Worm (Caenorhabditis elegans) whole organism, L3 larva: Measurements from ENCODE around the gene sup-10.

Experiments used
- R02D3.7 ChIP-seq: fragments of 150-350 bp; optimal IDR thresholded peaks from 2 replicates; lab custom pipeline; 2014; ENCODE audit warnings: missing biosample characterization, missing genetic modification characterization
- ZK546.5 ChIP-seq: sonication (generic microtip); optimal IDR thresholded peaks from 2 replicates; lab custom pipeline; 2017; ENCODE audit warnings: missing biosample characterization, missing genetic modification characterization
- aly-2 ChIP-seq: fragments of 150-350 bp; optimal IDR thresholded peaks from 2 replicates; lab custom pipeline; 2014; ENCODE audit warnings: missing biosample characterization, missing genetic modification characterization
- ama-1 ChIP-seq: fragments of 150-350 bp; optimal IDR thresholded peaks from 2 replicates; lab custom pipeline; 2018
- ceh-16 ChIP-seq: sonication (generic microtip); optimal IDR thresholded peaks from 2 replicates; lab custom pipeline; 2017; ENCODE audit warnings: missing biosample characterization, missing genetic modification characterization
- ceh-28 ChIP-seq: fragments of 150-350 bp; optimal IDR thresholded peaks from 2 replicates; lab custom pipeline; 2014; ENCODE audit warnings: missing biosample characterization, missing genetic modification reagents, missing genetic modification characterization
- ceh-82 ChIP-seq: fragments of 150-350 bp; optimal IDR thresholded peaks from 2 replicates; lab custom pipeline; 2014; ENCODE audit warnings: missing biosample characterization, missing genetic modification characterization
- ceh-9 ChIP-seq: sonication (generic microtip); optimal IDR thresholded peaks from 2 replicates; lab custom pipeline; 2018; ENCODE audit warnings: missing biosample characterization, missing genetic modification characterization
- daf-12 ChIP-seq: fragments of 150-350 bp; optimal IDR thresholded peaks from 2 replicates; lab custom pipeline; 2014; ENCODE audit warnings: missing biosample characterization, missing genetic modification reagents, missing genetic modification characterization
- egl-27 ChIP-seq: sonication (generic microtip); optimal IDR thresholded peaks from 4 replicates; lab custom pipeline; 2017; ENCODE audit warnings: missing biosample characterization, missing genetic modification reagents, missing genetic modification characterization
- egl-5 ChIP-seq: fragments of 150-350 bp; optimal IDR thresholded peaks from 2 replicates; lab custom pipeline; 2017; ENCODE audit warnings: missing biosample characterization, missing genetic modification reagents, missing genetic modification characterization, inconsistent platforms
- elt-1 ChIP-seq: fragments of 150-350 bp; optimal IDR thresholded peaks from 2 replicates; lab custom pipeline; 2014; ENCODE audit warnings: missing biosample characterization, missing genetic modification characterization
- elt-2 ChIP-seq: sonication (generic microtip); optimal IDR thresholded peaks from 2 replicates; lab custom pipeline; 2016; ENCODE audit warnings: missing genetic modification reagents, mild to moderate bottlenecking, missing genetic modification characterization, missing compliant biosample characterization
- elt-3 ChIP-seq, 3 experiments: fragments of 150-350 bp in 1 of 3; sonication (generic microtip) in 2 of 3; optimal IDR thresholded peaks; 2 replicates in 2 of 3; 4 replicates in 1 of 3; lab custom pipeline; 2014 to 2017; ENCODE audit warnings: missing biosample characterization in 3 of 3, missing genetic modification characterization in 3 of 3
- eor-1 ChIP-seq, 2 experiments: fragments of 150-350 bp; optimal IDR thresholded peaks; 2 replicates each; lab custom pipeline; 2014 to 2018; ENCODE audit warnings: missing biosample characterization in 2 of 2, missing genetic modification characterization in 2 of 2
- fkh-10 ChIP-seq: sonication (generic microtip); optimal IDR thresholded peaks from 2 replicates; lab custom pipeline; 2017; ENCODE audit warnings: missing biosample characterization, missing genetic modification reagents, missing genetic modification characterization
- fkh-2 ChIP-seq: fragments of 150-350 bp; optimal IDR thresholded peaks from 2 replicates; lab custom pipeline; 2014; ENCODE audit warnings: missing biosample characterization, missing genetic modification reagents, missing genetic modification characterization
- fos-1 ChIP-seq: fragments of 150-350 bp; optimal IDR thresholded peaks from 2 replicates; lab custom pipeline; 2014; ENCODE audit warnings: missing biosample characterization, missing genetic modification characterization
- hmg-11 ChIP-seq: sonication (generic microtip); optimal IDR thresholded peaks from 2 replicates; lab custom pipeline; 2016; ENCODE audit warnings: missing genetic modification characterization, missing compliant biosample characterization
- jun-1 ChIP-seq: fragments of 150-350 bp; optimal IDR thresholded peaks from 2 replicates; lab custom pipeline; 2014; ENCODE audit warnings: missing biosample characterization, missing genetic modification reagents, missing genetic modification characterization
- lin-15B ChIP-seq: fragments of 150-350 bp; optimal IDR thresholded peaks from 2 replicates; lab custom pipeline; 2014; ENCODE audit warnings: missing biosample characterization, missing genetic modification characterization
- lin-39 ChIP-seq: fragments of 150-350 bp; optimal IDR thresholded peaks from 2 replicates; lab custom pipeline; 2018; ENCODE audit warnings: missing biosample characterization, missing genetic modification reagents, missing genetic modification characterization
- lsy-12 ChIP-seq: sonication (generic microtip); optimal IDR thresholded peaks from 2 replicates; lab custom pipeline; 2016; ENCODE audit warnings: mild to moderate bottlenecking, missing genetic modification characterization, missing compliant biosample characterization
- mdl-1 ChIP-seq: fragments of 150-350 bp; optimal IDR thresholded peaks from 2 replicates; lab custom pipeline; 2014; ENCODE audit warnings: missing biosample characterization, missing genetic modification characterization
- mml-1 ChIP-seq: fragments of 150-350 bp; sonication (generic microtip); optimal IDR thresholded peaks from 3 replicates; lab custom pipeline; 2014; ENCODE audit warnings: missing biosample characterization, missing genetic modification characterization
- nfya-1 ChIP-seq: sonication (generic microtip); optimal IDR thresholded peaks from 2 replicates; lab custom pipeline; 2017; ENCODE audit warnings: missing genetic modification characterization, mild to moderate bottlenecking, missing compliant biosample characterization, antibody characterized with exemption, moderate library complexity; ENCODE audit not compliant: insufficient read depth
- nhr-11 ChIP-seq: fragments of 150-350 bp; optimal IDR thresholded peaks from 2 replicates; lab custom pipeline; 2014; ENCODE audit warnings: missing biosample characterization, missing genetic modification characterization
- nhr-12 ChIP-seq: fragments of 150-350 bp; optimal IDR thresholded peaks from 2 replicates; lab custom pipeline; 2014; ENCODE audit warnings: missing biosample characterization, missing genetic modification characterization
- nhr-23 ChIP-seq: fragments of 150-350 bp; optimal IDR thresholded peaks from 2 replicates; lab custom pipeline; 2014; ENCODE audit warnings: missing biosample characterization, missing genetic modification reagents, missing genetic modification characterization
- nhr-237 ChIP-seq: fragments of 150-350 bp; optimal IDR thresholded peaks from 2 replicates; lab custom pipeline; 2014; ENCODE audit warnings: missing biosample characterization, missing genetic modification characterization
- nhr-25 ChIP-seq: sonication (generic microtip); optimal IDR thresholded peaks from 2 replicates; lab custom pipeline; 2017; ENCODE audit warnings: missing biosample characterization, missing genetic modification characterization
- nhr-28 ChIP-seq: fragments of 150-350 bp; optimal IDR thresholded peaks from 2 replicates; lab custom pipeline; 2014; ENCODE audit warnings: missing biosample characterization, missing genetic modification characterization
- nhr-43 ChIP-seq: sonication (generic microtip); optimal IDR thresholded peaks from 2 replicates; lab custom pipeline; 2016; ENCODE audit warnings: mild to moderate bottlenecking, missing genetic modification characterization, missing compliant biosample characterization; ENCODE audit not compliant: poor library complexity, severe bottlenecking
- nhr-67 ChIP-seq: fragments of 150-350 bp; optimal IDR thresholded peaks from 2 replicates; lab custom pipeline; 2014; ENCODE audit warnings: missing biosample characterization, missing genetic modification characterization
- nhr-76 ChIP-seq: fragments of 150-350 bp; sonication (generic microtip); optimal IDR thresholded peaks from 5 replicates; lab custom pipeline; 2014; ENCODE audit warnings: missing biosample characterization, missing genetic modification characterization
- nhr-77 ChIP-seq: fragments of 150-350 bp; optimal IDR thresholded peaks from 2 replicates; lab custom pipeline; 2014; ENCODE audit warnings: missing biosample characterization, missing genetic modification characterization
- pha-4 ChIP-seq: fragments of 150-350 bp; optimal IDR thresholded peaks from 2 replicates; lab custom pipeline; 2014; ENCODE audit warnings: missing biosample characterization, missing genetic modification reagents, missing genetic modification characterization
- pqm-1 ChIP-seq: fragments of 150-350 bp; optimal IDR thresholded peaks from 2 replicates; lab custom pipeline; 2017; ENCODE audit warnings: missing biosample characterization, missing genetic modification characterization, inconsistent platforms
- sea-2 ChIP-seq: fragments of 150-350 bp; sonication (generic microtip); optimal IDR thresholded peaks from 4 replicates; lab custom pipeline; 2014; ENCODE audit warnings: missing biosample characterization, missing genetic modification reagents, missing genetic modification characterization
- skn-1 ChIP-seq: fragments of 150-350 bp; optimal IDR thresholded peaks from 2 replicates; lab custom pipeline; 2014; ENCODE audit warnings: missing biosample characterization, missing genetic modification characterization
- snpc-4 ChIP-seq: fragments of 150-350 bp; optimal IDR thresholded peaks from 2 replicates; lab custom pipeline; 2014; ENCODE audit warnings: missing biosample characterization, missing genetic modification characterization
- tbx-2 ChIP-seq: sonication (generic microtip); optimal IDR thresholded peaks from 2 replicates; lab custom pipeline; 2016; ENCODE audit warnings: mild to moderate bottlenecking, missing genetic modification characterization, missing compliant biosample characterization
- unc-39 ChIP-seq: sonication (generic microtip); optimal IDR thresholded peaks from 4 replicates; lab custom pipeline; 2017; ENCODE audit warnings: missing biosample characterization, missing genetic modification characterization
- unc-62 ChIP-seq: fragments of 150-350 bp; sonication (generic microtip); optimal IDR thresholded peaks from 4 replicates; lab custom pipeline; 2014; ENCODE audit warnings: missing biosample characterization, missing genetic modification reagents, missing genetic modification characterization
- zag-1 ChIP-seq: fragments of 150-350 bp; optimal IDR thresholded peaks from 2 replicates; lab custom pipeline; 2014; ENCODE audit warnings: missing biosample characterization, missing genetic modification characterization
- ztf-11 ChIP-seq: fragments of 150-350 bp; optimal IDR thresholded peaks from 2 replicates; lab custom pipeline; 2014; ENCODE audit warnings: missing biosample characterization, missing genetic modification characterization
- ztf-4 ChIP-seq: fragments of 150-350 bp; optimal IDR thresholded peaks from 2 replicates; lab custom pipeline; 2014; ENCODE audit warnings: missing biosample characterization, missing genetic modification characterization

Gene sup-10

ce11 chrX:17513507-17514113, 14.5 kb upstream of the sup-10 start, which contains the start of gene nhr-1:
nhr-1 (plus strand) TSS chrX:17514063.
- TF ChIP-seq zag-1 (tag; lab: Kevin White, UChicago) (peak; percentile 49), ceh-28 (tag; lab: Kevin White, UChicago) (peak; percentile 86), nhr-23 (tag; lab: Kevin White, UChicago) (peak; percentile 82), nhr-76 (tag; lab: Kevin White, UChicago) (no peak), ceh-16 (tag; lab: Kevin White, UChicago) (no peak), nhr-237 (no peak), egl-27 (tag; lab: Kevin White, UChicago) (peak; percentile 62), R02D3.7 (tag; lab: Kevin White, UChicago) (peak; percentile 45), nhr-11 (tag; lab: Kevin White, UChicago) (peak; percentile 65), ztf-4 (tag; lab: Kevin White, UChicago) (peak; percentile 58), egl-5 (tag; lab: Kevin White, UChicago) (no peak), daf-12 (tag; lab: Kevin White, UChicago) (no peak), jun-1 (no peak), unc-39 (tag; lab: Kevin White, UChicago) (no peak), fos-1 (tag; lab: Kevin White, UChicago) (peak; percentile 47), nhr-28 (no peak), mml-1 (tag; lab: Kevin White, UChicago) (no peak), unc-62 (GFP tag; lab: Kevin White, UChicago) (peak; percentile 75), nhr-12 (tag; lab: Kevin White, UChicago) (no peak), ztf-11 (tag; lab: Kevin White, UChicago) (no peak), fkh-2 (tag; lab: Kevin White, UChicago) (no peak), nhr-77 (tag; lab: Kevin White, UChicago) (no peak), nfya-1 (tag; lab: Kevin White, UChicago) (peak; percentile 96), mdl-1 (tag; lab: Kevin White, UChicago) (peak; percentile 90), nhr-43 (tag; lab: Kevin White, UChicago) (peak; percentile 76), pqm-1 (tag; lab: Kevin White, UChicago) (peak; percentile 32), lin-15B (tag; lab: Kevin White, UChicago) (peak; percentile 35), hmg-11 (tag; lab: Kevin White, UChicago) (peak; percentile 95), snpc-4 (tag; lab: Kevin White, UChicago) (peak; percentile 64), ZK546.5 (tag; lab: Kevin White, UChicago) (no peak), ceh-82 (tag; lab: Kevin White, UChicago) (peak; percentile 15), nhr-67 (tag; lab: Kevin White, UChicago) (no peak), pha-4 (peak; percentile 73), sea-2 (GFP tag; lab: Kevin White, UChicago) (peak; percentile 84), nhr-25 (tag; lab: Kevin White, UChicago) (peak; percentile 87), eor-1 (tag; optimal IDR thresholded peaks at IDR 0.05; lab: Kevin White, UChicago) (no peak), elt-3 (tag; optimal IDR thresholded peaks at IDR 0.05; lab: Kevin White, UChicago) (no peak), elt-2 (tag; lab: Kevin White, UChicago) (peak; percentile 63), lin-39 (peak; percentile 92), lsy-12 (tag; lab: Kevin White, UChicago) (peak; percentile 19), tbx-2 (peak; percentile 58), ceh-9 (tag; lab: Kevin White, UChicago) (no peak), ama-1 (peak; percentile 37), skn-1 (peak; percentile 75), fkh-10 (GFP tag; lab: Kevin White, UChicago) (peak; percentile 84), elt-1 (tag; lab: Kevin White, UChicago) (peak; percentile 61), aly-2 (no peak)
